Worm (Caenorhabditis elegans) whole organism, midembryonic: Measurements from ENCODE around the gene col-98.

Source experiments
- T22C8.4 ChIP-seq: fragments of 200-800 bp; sonication (Bioruptor generic); IDR thresholded peaks from 2 replicates; pipeline ENCODE4 v1.3.6; 2022; ENCODE audit warnings: missing genetic modification characterization, missing compliant biosample characterization
- cog-1 ChIP-seq: sonication (generic microtip); optimal IDR thresholded peaks from 2 replicates; lab custom pipeline; 2016; ENCODE audit warnings: missing genetic modification characterization, missing compliant biosample characterization
- flt-1 ChIP-seq: fragments of 200-800 bp; sonication (Bioruptor generic); IDR thresholded peaks from 2 replicates; pipeline ENCODE4 v1.3.6; 2022; ENCODE audit warnings: missing genetic modification characterization, missing compliant biosample characterization
- klf-2 ChIP-seq: fragments of 200-800 bp; sonication (Bioruptor generic); conservative IDR thresholded peaks from 2 replicates; pipeline ENCODE4 v1.3.6; 2022; ENCODE audit warnings: missing genetic modification reagents, missing genetic modification characterization, missing compliant biosample characterization
- med-1 ChIP-seq: sonication (generic microtip); optimal IDR thresholded peaks from 2 replicates; lab custom pipeline; 2017; ENCODE audit warnings: missing genetic modification characterization, mild to moderate bottlenecking, missing compliant biosample characterization, antibody characterized with exemption, missing genetic modification reagents; ENCODE audit not compliant: insufficient read depth
- ref-1 ChIP-seq: fragments of 200-800 bp; sonication (Bioruptor generic); conservative IDR thresholded peaks from 2 replicates; pipeline ENCODE4 v1.3.6; 2022; ENCODE audit warnings: missing genetic modification reagents, missing genetic modification characterization, missing compliant biosample characterization
- tab-1 ChIP-seq: fragments of 200-800 bp; sonication (Bioruptor generic); IDR thresholded peaks from 2 replicates; pipeline ENCODE4 v1.3.6; 2022; ENCODE audit warnings: missing genetic modification characterization, missing compliant biosample characterization
- ztf-23 ChIP-seq: fragments of 200-800 bp; sonication (Bioruptor generic); IDR thresholded peaks from 2 replicates; pipeline ENCODE4 v1.3.6; 2022; ENCODE audit warnings: missing genetic modification reagents, missing genetic modification characterization, missing compliant biosample characterization
- ztf-29 ChIP-seq: fragments of 200-800 bp; sonication (Bioruptor generic); IDR thresholded peaks from 2 replicates; pipeline ENCODE4 v1.3.6; 2022; ENCODE audit warnings: missing genetic modification reagents, missing genetic modification characterization, missing compliant biosample characterization

col-98 gene

ce11 chrIII:13066828-13067227 is 48.0 kb downstream of the col-98 start:
- TF ChIP-seq flt-1 (no peak), tab-1 (GFP tag; lab: Robert Waterston, UW) (no peak), T22C8.4 (no peak), ref-1 (GFP tag; lab: Robert Waterston, UW) (no peak), klf-2 (GFP tag; lab: Robert Waterston, UW) (no peak), cog-1 (tag; lab: Kevin White, UChicago) (no peak), ztf-23 (GFP tag; lab: Robert Waterston, UW) (no peak), med-1 (no peak), ztf-29 (no peak)

ce11 chrIII:13067884-13068767 is 49.3 kb downstream of the col-98 start:
- TF ChIP-seq ztf-29 (no peak; the same call in 1 of the 2 replicates), tab-1 (GFP tag; lab: Robert Waterston, UW) (0 out of 2 replicates have a peak, but pooled peaks have one; percentile 18), cog-1 (tag; lab: Kevin White, UChicago) (peak; percentile 91), ztf-23 (GFP tag; lab: Robert Waterston, UW) (peak; percentile 78), med-1 (no peak), klf-2 (GFP tag; lab: Robert Waterston, UW) (no peak), flt-1 (peak; percentile 81), T22C8.4 (no peak), ref-1 (GFP tag; lab: Robert Waterston, UW) (no peak)

- TF ChIP-seq flt-1 = no peak
- TF ChIP-seq klf-2 (GFP tag; lab: Robert Waterston, UW) = no peak
- TF ChIP-seq ztf-29 = no peak
- TF ChIP-seq med-1 = no peak
- TF ChIP-seq ref-1 (GFP tag; lab: Robert Waterston, UW) = no peak
- no peak for TF ChIP-seq T22C8.4
- no peak for TF ChIP-seq ztf-23 (GFP tag; lab: Robert Waterston, UW)
- no peak for TF ChIP-seq tab-1 (GFP tag; lab: Robert Waterston, UW)
- TF ChIP-seq cog-1 (tag; lab: Kevin White, UChicago) = no peak
Observed at ce11 chrIII:13069416-13069815, 50.6 kb downstream of the col-98 start.
